Worm (Caenorhabditis elegans) whole organism, L1 larva: Measurements from ENCODE around the gene K12H6.10.
A peak's percentile ranks its signal among the peaks of the same experiment; 100 is the strongest.

Experiments
- C04F5.9 ChIP-seq: sonication (generic microtip); optimal IDR thresholded peaks from 2 replicates; lab custom pipeline; 2016; ENCODE audit warnings: missing genetic modification characterization, missing compliant biosample characterization
- C34B4.2 ChIP-seq: sonication (generic microtip); optimal IDR thresholded peaks from 2 replicates; lab custom pipeline; 2017; ENCODE audit warnings: mild to moderate bottlenecking, missing genetic modification characterization, missing compliant biosample characterization
- F16B12.6 ChIP-seq: fragments of 150-350 bp; optimal IDR thresholded peaks from 2 replicates; lab custom pipeline; 2014; ENCODE audit warnings: missing biosample characterization, missing genetic modification characterization
- aha-1 ChIP-seq: fragments of 150-350 bp; optimal IDR thresholded peaks from 2 replicates; lab custom pipeline; 2014; ENCODE audit warnings: missing biosample characterization, missing genetic modification characterization
- aly-2 ChIP-seq: fragments of 150-350 bp; optimal IDR thresholded peaks from 2 replicates; lab custom pipeline; 2014; ENCODE audit warnings: missing biosample characterization, missing genetic modification characterization
- ama-1 ChIP-seq: fragments of 150-350 bp; optimal IDR thresholded peaks from 2 replicates; lab custom pipeline; 2014
- ceh-63 ChIP-seq: fragments of 200-800 bp; sonication (Bioruptor generic); optimal IDR thresholded peaks from 2 replicates; lab custom pipeline; 2018; ENCODE audit warnings: mild to moderate bottlenecking, missing genetic modification characterization, missing compliant biosample characterization
- ceh-8 ChIP-seq: fragments of 200-800 bp; sonication (Bioruptor generic); optimal IDR thresholded peaks from 2 replicates; lab custom pipeline; 2018; ENCODE audit warnings: mild to moderate bottlenecking, missing genetic modification characterization, moderate library complexity, missing compliant biosample characterization
- ceh-82 ChIP-seq, 3 experiments: fragments of 150-350 bp in 1 of 3; sonication (generic microtip) in 2 of 3; optimal IDR thresholded peaks; 2 replicates each; lab custom pipeline; 2014 to 2017; ENCODE audit warnings: missing biosample characterization in 3 of 3, missing genetic modification characterization in 3 of 3
- ceh-90 ChIP-seq: sonication (generic microtip); optimal IDR thresholded peaks from 2 replicates; lab custom pipeline; 2016; ENCODE audit warnings: missing genetic modification characterization, missing compliant biosample characterization
- dpl-1 ChIP-seq, 3 experiments: fragments of 150-350 bp in 2 of 3; sonication (generic microtip) in 1 of 3; optimal IDR thresholded peaks; 2 replicates each; lab custom pipeline; 2014 to 2017; ENCODE audit warnings: missing biosample characterization in 3 of 3, missing genetic modification characterization in 3 of 3, missing genetic modification reagents in 3 of 3
- efl-1 ChIP-seq, 4 experiments: fragments of 150-350 bp; optimal IDR thresholded peaks in 3 of 4; peaks in 1 of 4; 1 replicate in 1 of 4; 2 replicates in 3 of 4; lab custom pipeline; 2014; ENCODE audit warnings: missing biosample characterization in 2 of 4, missing genetic modification characterization in 2 of 4, missing genetic modification reagents in 2 of 4
- egl-13 ChIP-seq: sonication (generic microtip); optimal IDR thresholded peaks from 2 replicates; lab custom pipeline; 2016; ENCODE audit warnings: missing genotype, missing genetic modification reagents, missing genetic modification characterization, missing compliant biosample characterization
- elt-2 ChIP-seq: sonication (generic microtip); optimal IDR thresholded peaks from 2 replicates; lab custom pipeline; 2016; ENCODE audit warnings: missing genetic modification characterization, mild to moderate bottlenecking, inconsistent platforms, missing compliant biosample characterization, missing genetic modification reagents
- elt-3 ChIP-seq, 6 experiments: fragments of 150-350 bp in 1 of 6; sonication (generic microtip); optimal IDR thresholded peaks; 2 replicates each; lab custom pipeline; 2017 to 2018; ENCODE audit warnings: missing biosample characterization in 6 of 6, missing genetic modification characterization in 6 of 6, inconsistent platforms in 1 of 6
- fkh-4 ChIP-seq: sonication (generic microtip); optimal IDR thresholded peaks from 2 replicates; lab custom pipeline; 2016; ENCODE audit warnings: missing compliant biosample characterization, missing genetic modification characterization, borderline replicate concordance
- grh-1 ChIP-seq: fragments of 200-800 bp; sonication (Bioruptor generic); IDR thresholded peaks from 2 replicates; pipeline ENCODE4 v1.3.6; 2022; ENCODE audit warnings: missing genetic modification reagents, missing genetic modification characterization, missing compliant biosample characterization
- hlh-4 ChIP-seq: sonication (generic microtip); optimal IDR thresholded peaks from 2 replicates; lab custom pipeline; 2016; ENCODE audit warnings: mild to moderate bottlenecking, missing genetic modification characterization, missing compliant biosample characterization
- isw-1 ChIP-seq: fragments of 200-800 bp; sonication (Bioruptor generic); IDR thresholded peaks from 2 replicates; pipeline ENCODE4 v1.3.6; 2022; ENCODE audit warnings: missing genetic modification characterization, missing compliant biosample characterization
- jun-1 ChIP-seq: fragments of 150-350 bp; optimal IDR thresholded peaks from 2 replicates; lab custom pipeline; 2014; ENCODE audit warnings: missing biosample characterization, missing genetic modification reagents, missing genetic modification characterization
- lin-13 ChIP-seq: fragments of 150-350 bp; optimal IDR thresholded peaks from 2 replicates; lab custom pipeline; 2014; ENCODE audit warnings: missing biosample characterization, missing genetic modification reagents, missing genetic modification characterization
- lin-14 ChIP-seq: fragments of 200-800 bp; sonication (Bioruptor generic); optimal IDR thresholded peaks from 2 replicates; lab custom pipeline; 2018; ENCODE audit warnings: mild to moderate bottlenecking, missing genetic modification characterization, moderate library complexity, missing compliant biosample characterization
- lin-15B ChIP-seq: fragments of 150-350 bp; sonication (generic microtip); optimal IDR thresholded peaks from 3 replicates; lab custom pipeline; 2014; ENCODE audit warnings: missing biosample characterization, missing genetic modification characterization
- lin-35 ChIP-seq, 2 experiments: fragments of 150-350 bp; optimal IDR thresholded peaks; 2 replicates each; lab custom pipeline; 2014; ENCODE audit warnings: missing biosample characterization in 2 of 2, missing genetic modification characterization in 2 of 2, missing genetic modification reagents in 2 of 2
- lin-39 ChIP-seq: fragments of 150-350 bp; optimal IDR thresholded peaks from 2 replicates; lab custom pipeline; 2014; ENCODE audit warnings: missing biosample characterization, missing genetic modification reagents, missing genetic modification characterization
- lir-3 ChIP-seq: sonication (generic microtip); optimal IDR thresholded peaks from 2 replicates; lab custom pipeline; 2016; ENCODE audit warnings: mild to moderate bottlenecking, missing genetic modification characterization, moderate library complexity, missing compliant biosample characterization; ENCODE audit not compliant: poor library complexity
- mdl-1 ChIP-seq, 2 experiments: fragments of 150-350 bp; optimal IDR thresholded peaks; 2 replicates each; lab custom pipeline; 2014 to 2017; ENCODE audit warnings: missing biosample characterization in 2 of 2, missing genetic modification characterization in 2 of 2, inconsistent platforms in 1 of 2
- nhr-11 ChIP-seq: fragments of 150-350 bp; optimal IDR thresholded peaks from 2 replicates; lab custom pipeline; 2014; ENCODE audit warnings: missing biosample characterization, missing genetic modification characterization
- nhr-12 ChIP-seq: sonication (generic microtip); optimal IDR thresholded peaks from 2 replicates; lab custom pipeline; 2017; ENCODE audit warnings: missing biosample characterization, missing genetic modification characterization
- nhr-237 ChIP-seq: fragments of 150-350 bp; optimal IDR thresholded peaks from 2 replicates; lab custom pipeline; 2014; ENCODE audit warnings: missing biosample characterization, missing genetic modification characterization
- nhr-28 ChIP-seq: fragments of 150-350 bp; optimal IDR thresholded peaks from 2 replicates; lab custom pipeline; 2014; ENCODE audit warnings: missing biosample characterization, missing genetic modification characterization
- nhr-47 ChIP-seq: sonication (generic microtip); optimal IDR thresholded peaks from 2 replicates; lab custom pipeline; 2016; ENCODE audit warnings: mild to moderate bottlenecking, missing genetic modification characterization, moderate library complexity, missing compliant biosample characterization
- nhr-71 ChIP-seq: sonication (generic microtip); optimal IDR thresholded peaks from 2 replicates; lab custom pipeline; 2016; ENCODE audit warnings: mild to moderate bottlenecking, missing genetic modification characterization, moderate library complexity, missing compliant biosample characterization
- nhr-76 ChIP-seq: sonication (generic microtip); optimal IDR thresholded peaks from 2 replicates; lab custom pipeline; 2017; ENCODE audit warnings: missing biosample characterization, missing genetic modification characterization
- nhr-77 ChIP-seq: fragments of 150-350 bp; optimal IDR thresholded peaks from 2 replicates; lab custom pipeline; 2014; ENCODE audit warnings: missing biosample characterization, missing genetic modification characterization
- nhr-84 ChIP-seq: sonication (generic microtip); optimal IDR thresholded peaks from 2 replicates; lab custom pipeline; 2017; ENCODE audit warnings: missing biosample characterization, missing genetic modification characterization
- nhr-85 ChIP-seq: sonication (generic microtip); peaks from one replicate; lab custom pipeline; 2016; ENCODE audit warnings: missing genetic modification characterization, inconsistent platforms, missing compliant biosample characterization
- nhr-90 ChIP-seq: sonication (generic microtip); optimal IDR thresholded peaks from 2 replicates; lab custom pipeline; 2016; ENCODE audit warnings: mild to moderate bottlenecking, missing genetic modification characterization, missing compliant biosample characterization; ENCODE audit not compliant: poor library complexity
- rnt-1 ChIP-seq: sonication (generic microtip); optimal IDR thresholded peaks from 2 replicates; lab custom pipeline; 2016; ENCODE audit warnings: mild to moderate bottlenecking, missing genetic modification characterization, moderate library complexity, missing compliant biosample characterization
- skn-1 ChIP-seq: fragments of 150-350 bp; optimal IDR thresholded peaks from 2 replicates; lab custom pipeline; 2014; ENCODE audit warnings: missing biosample characterization, missing genetic modification characterization
- snu-23 ChIP-seq: sonication (generic microtip); optimal IDR thresholded peaks from 2 replicates; lab custom pipeline; 2016; ENCODE audit warnings: missing genetic modification characterization, missing compliant biosample characterization
- sox-4 ChIP-seq: sonication (generic microtip); optimal IDR thresholded peaks from 2 replicates; lab custom pipeline; 2016; ENCODE audit warnings: missing genetic modification characterization, missing compliant biosample characterization
- sptf-1 ChIP-seq: fragments of 150-350 bp; optimal IDR thresholded peaks from 2 replicates; lab custom pipeline; 2014; ENCODE audit warnings: missing biosample characterization, missing genetic modification characterization
- sup-37 ChIP-seq: fragments of 200-800 bp; sonication (Bioruptor generic); optimal IDR thresholded peaks from 2 replicates; lab custom pipeline; 2018; ENCODE audit warnings: mild to moderate bottlenecking, missing genetic modification characterization, missing compliant biosample characterization
- tbx-2 ChIP-seq: sonication (generic microtip); optimal IDR thresholded peaks from 2 replicates; lab custom pipeline; 2016; ENCODE audit warnings: missing genetic modification characterization, missing compliant biosample characterization
- tlp-1 ChIP-seq: fragments of 150-350 bp; optimal IDR thresholded peaks from 2 replicates; lab custom pipeline; 2014; ENCODE audit warnings: missing biosample characterization, missing genetic modification characterization
- unc-30 ChIP-seq: sonication (generic microtip); optimal IDR thresholded peaks from 2 replicates; lab custom pipeline; 2017; ENCODE audit warnings: missing biosample characterization, missing genetic modification characterization
- unc-86 ChIP-seq: sonication (generic microtip); optimal IDR thresholded peaks from 2 replicates; lab custom pipeline; 2016; ENCODE audit warnings: missing genetic modification characterization, missing compliant biosample characterization
- unc-98 ChIP-seq: fragments of 200-800 bp; sonication (Bioruptor generic); IDR thresholded peaks from 2 replicates; pipeline ENCODE4 v1.3.6; 2022; ENCODE audit warnings: missing genetic modification characterization, missing compliant biosample characterization
- vab-15 ChIP-seq: sonication (generic microtip); optimal IDR thresholded peaks from 2 replicates; lab custom pipeline; 2017; ENCODE audit warnings: missing genotype, mild to moderate bottlenecking, missing genetic modification characterization, missing compliant biosample characterization
- ztf-11 ChIP-seq, 2 experiments: sonication (generic microtip); optimal IDR thresholded peaks; 2 replicates each; lab custom pipeline; 2016 to 2017; ENCODE audit warnings: missing genetic modification characterization in 2 of 2, missing biosample characterization in 1 of 2, missing compliant biosample characterization in 1 of 2
- ztf-4 ChIP-seq: fragments of 150-350 bp; optimal IDR thresholded peaks from 2 replicates; lab custom pipeline; 2014; ENCODE audit warnings: missing biosample characterization, missing genetic modification characterization

Gene K12H6.10

DNA sequence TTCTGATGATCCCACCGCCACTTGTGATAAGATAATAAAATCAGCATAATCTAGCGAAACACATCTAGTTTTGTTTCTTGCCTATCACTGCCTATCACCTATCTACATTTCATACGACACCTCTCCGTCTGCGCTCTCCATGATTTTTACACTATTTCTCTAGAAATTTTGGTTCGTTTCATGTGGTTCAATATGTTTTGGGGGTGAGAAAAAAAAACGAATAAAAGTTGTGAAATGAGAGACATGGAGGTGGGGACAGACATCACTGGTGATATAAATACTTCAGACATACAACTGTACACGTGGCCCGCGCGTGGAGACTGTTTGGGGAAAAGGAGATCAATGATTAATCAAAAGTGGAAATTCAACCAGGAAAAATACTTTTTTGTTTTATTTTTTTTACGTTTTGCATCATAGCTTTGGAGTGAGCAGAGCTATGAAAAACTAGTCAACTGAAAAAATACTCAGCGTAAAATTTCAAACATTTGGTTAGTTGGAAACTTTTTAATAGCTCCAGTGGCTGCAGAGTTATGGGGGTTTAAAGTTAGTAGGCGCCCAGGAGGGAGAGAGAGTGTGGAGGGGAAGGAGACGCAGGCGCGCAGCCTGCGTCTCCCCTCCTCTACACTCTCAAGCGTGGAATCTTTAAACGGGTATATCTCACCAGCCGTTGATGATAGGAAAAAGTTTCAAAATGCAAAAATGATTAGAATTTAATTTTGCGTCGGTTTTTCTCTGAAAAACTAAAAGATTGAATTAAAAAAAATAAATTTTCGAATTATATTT, 19.7 kb upstream of the K12H6.10 start (continued):
- TF ChIP-seq nhr-12 (no peak), efl-1 (optimal IDR thresholded peaks at IDR 0.05; lab: Kevin White, UChicago) (no peak), efl-1 (GFP tag; optimal IDR thresholded peaks at IDR 0.05 in 1 of 2; lab: Kevin White, UChicago) (no peak), sup-37 (GFP tag; lab: Kevin White, UChicago) (no peak), grh-1 (GFP tag; lab: Robert Waterston, UW) (no peak), snu-23 (peak; percentile 24), nhr-47 (tag; lab: Kevin White, UChicago) (no peak), ama-1 (lab: Kevin White, UChicago) (no peak), fkh-4 (tag; lab: Kevin White, UChicago) (no peak), ztf-11 (tag; optimal IDR thresholded peaks at IDR 0.05; lab: Kevin White, UChicago) (no peak), nhr-237 (tag; lab: Kevin White, UChicago) (no peak), lin-13 (GFP tag; lab: Kevin White, UChicago) (no peak), sptf-1 (tag; lab: Kevin White, UChicago) (no peak), aly-2 (tag; lab: Kevin White, UChicago) (no peak), lin-15B (no peak), egl-13 (tag; lab: Kevin White, UChicago) (no peak), elt-3 (tag; optimal IDR thresholded peaks at IDR 0.05; lab: Kevin White, UChicago) (peak in 4 of 6 experiments; percentile 11 to 87 (median 68)), unc-30 (tag; lab: Kevin White, UChicago) (no peak), nhr-76 (tag; lab: Kevin White, UChicago) (no peak), C34B4.2 (tag; lab: Kevin White, UChicago) (no peak), elt-2 (tag; lab: Kevin White, UChicago) (peak; percentile 90), sox-4 (tag; lab: Kevin White, UChicago) (no peak), nhr-77 (tag; lab: Kevin White, UChicago) (no peak), unc-98 (no peak), isw-1 (no peak), ceh-8 (GFP tag; lab: Kevin White, UChicago) (no peak), nhr-90 (tag; lab: Kevin White, UChicago) (peak; percentile 31), lin-39 (tag; lab: Kevin White, UChicago) (no peak), dpl-1 (GFP tag; optimal IDR thresholded peaks at IDR 0.05; lab: Kevin White, UChicago) (no peak), lir-3 (tag; lab: Kevin White, UChicago) (no peak), mdl-1 (tag; optimal IDR thresholded peaks at IDR 0.05; lab: Kevin White, UChicago) (peak in 1 of 2 experiments; percentile 49), lin-35 (GFP tag; optimal IDR thresholded peaks at IDR 0.05; lab: Kevin White, UChicago) (peak in 1 of 2 experiments; percentile 46), ceh-82 (tag; optimal IDR thresholded peaks at IDR 0.05; lab: Kevin White, UChicago) (no peak), vab-15 (tag; lab: Kevin White, UChicago) (no peak), ztf-4 (no peak), aha-1 (tag; lab: Kevin White, UChicago) (no peak), ceh-90 (tag; lab: Kevin White, UChicago) (no peak), unc-86 (tag; lab: Kevin White, UChicago) (no peak), nhr-28 (no peak), nhr-71 (tag; lab: Kevin White, UChicago) (peak; percentile 38), tlp-1 (tag; lab: Kevin White, UChicago) (no peak), skn-1 (tag; lab: Kevin White, UChicago) (no peak), ceh-63 (GFP tag; lab: Kevin White, UChicago) (no peak), C04F5.9 (no peak), lin-14 (peak; percentile 48), F16B12.6 (no peak), hlh-4 (no peak), jun-1 (no peak), rnt-1 (tag; lab: Kevin White, UChicago) (no peak), nhr-85 (peak; percentile 66), tbx-2 (tag; lab: Kevin White, UChicago) (no peak), nhr-11 (tag; lab: Kevin White, UChicago) (no peak), nhr-84 (tag; lab: Kevin White, UChicago) (no peak)
